Worm (Caenorhabditis elegans) whole organism, L4/young adult: ENCODE data around the gene Y32H12A.1.

ENCODE experiments used
- W03F9.2 ChIP-seq: fragments of 150-350 bp; optimal IDR thresholded peaks from 2 replicates; lab custom pipeline; 2014; ENCODE audit warnings: missing biosample characterization, missing genetic modification characterization
- dao-5 ChIP-seq: sonication (generic microtip); optimal IDR thresholded peaks from 2 replicates; lab custom pipeline; 2016; ENCODE audit warnings: missing genotype, missing genetic modification characterization, moderate library complexity, missing compliant biosample characterization
- him-1 ChIP-seq: sonication (generic microtip); optimal IDR thresholded peaks from 2 replicates; lab custom pipeline; 2016; ENCODE audit warnings: missing genotype, missing genetic modification reagents, missing genetic modification characterization, missing compliant biosample characterization

ce11 chrIII:5329372-5329771, 32.6 kb upstream of the Y32H12A.1 start:
- no peak for TF ChIP-seq dao-5
- TF ChIP-seq him-1: no peak
- TF ChIP-seq W03F9.2 (tag; lab: Kevin White, UChicago): no peak
